Fruit fly (Drosophila melanogaster) whole organism, adult: ENCODE data around the gene Wnt4.
A peak's percentile ranks its signal among the peaks of the same experiment; 100 is the strongest.

Source experiments
- CG11617 ChIP-seq: fragments of 200-800 bp; sonication (Bioruptor generic); optimal IDR thresholded peaks from 2 replicates; lab custom pipeline; 2017; ENCODE audit warnings: mild to moderate bottlenecking, missing biosample characterization, missing genetic modification reagents, missing genetic modification characterization
- CG12768 ChIP-seq: fragments of 200-800 bp; sonication (Bioruptor generic); optimal IDR thresholded peaks from 2 replicates; lab custom pipeline; 2017; ENCODE audit warnings: missing biosample characterization, missing genetic modification characterization, mild to moderate bottlenecking, moderate library complexity, missing genetic modification reagents
- CG14711 ChIP-seq: fragments of 200-800 bp; sonication (Bioruptor generic); optimal IDR thresholded peaks from 2 replicates; lab custom pipeline; 2018; ENCODE audit warnings: missing biosample characterization, mild to moderate bottlenecking, missing genetic modification characterization, moderate library complexity
- CG1620 ChIP-seq: fragments of 200-800 bp; sonication (Bioruptor generic); optimal IDR thresholded peaks from 2 replicates; lab custom pipeline; 2016; ENCODE audit warnings: missing biosample characterization, missing genetic modification characterization
- CG33017 ChIP-seq: fragments of 200-800 bp; sonication (Bioruptor generic); optimal IDR thresholded peaks from 2 replicates; lab custom pipeline; 2018; ENCODE audit warnings: missing biosample characterization, mild to moderate bottlenecking, missing genetic modification characterization, moderate library complexity
- CG5204 ChIP-seq: fragments of 200-800 bp; sonication (Bioruptor generic); optimal IDR thresholded peaks from 2 replicates; lab custom pipeline; 2016; ENCODE audit warnings: missing biosample characterization, missing genetic modification characterization
- CG7045 ChIP-seq: fragments of 200-800 bp; sonication (Bioruptor generic); optimal IDR thresholded peaks from 2 replicates; lab custom pipeline; 2017; ENCODE audit warnings: missing biosample characterization, mild to moderate bottlenecking, missing genetic modification characterization
- CG7101 ChIP-seq: fragments of 200-800 bp; sonication (Bioruptor generic); optimal IDR thresholded peaks from 2 replicates; lab custom pipeline; 2018; ENCODE audit warnings: missing biosample characterization, mild to moderate bottlenecking, missing genetic modification characterization, moderate library complexity
- Clk ChIP-seq: fragments of 200-800 bp; sonication (Bioruptor generic); optimal IDR thresholded peaks from 2 replicates; lab custom pipeline; 2017; ENCODE audit warnings: missing biosample characterization, missing genetic modification characterization
- Crg-1 ChIP-seq: fragments of 200-800 bp; sonication (Bioruptor generic); optimal IDR thresholded peaks from 2 replicates; lab custom pipeline; 2016; ENCODE audit warnings: missing biosample characterization, missing genetic modification characterization
- Hr96 ChIP-seq: fragments of 200-800 bp; sonication (Bioruptor generic); optimal IDR thresholded peaks from 2 replicates; lab custom pipeline; 2016; ENCODE audit warnings: missing biosample characterization, missing genetic modification characterization
- Mnt ChIP-seq: fragments of 200-800 bp; sonication (Bioruptor generic); optimal IDR thresholded peaks from 2 replicates; lab custom pipeline; 2016; ENCODE audit warnings: missing biosample characterization, mild to moderate bottlenecking, missing genetic modification characterization
- bab1 ChIP-seq: fragments of 200-800 bp; sonication (Bioruptor generic); optimal IDR thresholded peaks from 3 replicates; lab custom pipeline; 2019; ENCODE audit warnings: missing biosample characterization, mild to moderate bottlenecking, missing genetic modification characterization, moderate library complexity
- cic ChIP-seq: fragments of 200-800 bp; sonication (Bioruptor generic); optimal IDR thresholded peaks from 2 replicates; lab custom pipeline; 2017; ENCODE audit warnings: missing biosample characterization, mild to moderate bottlenecking, missing genetic modification characterization, moderate library complexity
- cnc ChIP-seq, 2 experiments: fragments of >200 bp; optimal IDR thresholded peaks; 2 replicates each; lab custom pipeline; 2017
- kay ChIP-seq: fragments of 200-800 bp; sonication (Bioruptor generic); peaks from one replicate; lab custom pipeline; 2016; ENCODE audit warnings: missing biosample characterization, missing genetic modification characterization, borderline replicate concordance
- ovo ChIP-seq: fragments of 200-800 bp; sonication (Bioruptor generic); optimal IDR thresholded peaks from 2 replicates; lab custom pipeline; 2016; ENCODE audit warnings: missing biosample characterization, missing genetic modification characterization
- pad ChIP-seq: fragments of 200-800 bp; sonication (Bioruptor generic); optimal IDR thresholded peaks from 3 replicates; lab custom pipeline; 2017; ENCODE audit warnings: missing biosample characterization, missing genetic modification characterization, mild to moderate bottlenecking, moderate library complexity, missing genetic modification reagents
- tj ChIP-seq: fragments of 200-800 bp; sonication (Bioruptor generic); optimal IDR thresholded peaks from 3 replicates; lab custom pipeline; 2017; ENCODE audit warnings: missing biosample characterization, mild to moderate bottlenecking, missing genetic modification characterization, moderate library complexity
- toe ChIP-seq: fragments of 200-800 bp; sonication (Bioruptor generic); optimal IDR thresholded peaks from 2 replicates; lab custom pipeline; 2016; ENCODE audit warnings: missing biosample characterization, missing genetic modification characterization

Wnt4 gene

dm6 chr2L:7240311-7240710 is 36.7 kb downstream of the Wnt4 start:
- TF ChIP-seq cic (peak; percentile 45), CG1620 (GFP tag; lab: Kevin White, UChicago) (no peak), CG14711 (tag; lab: Kevin White, UChicago) (no peak), Hr96 (no peak), Clk (GFP tag; lab: Kevin White, UChicago) (no peak), Mnt (GFP tag; lab: Kevin White, UChicago) (peak; percentile 16), toe (GFP tag; lab: Kevin White, UChicago) (no peak), CG12768 (no peak), CG5204 (GFP tag; lab: Kevin White, UChicago) (no peak)

DNA sequence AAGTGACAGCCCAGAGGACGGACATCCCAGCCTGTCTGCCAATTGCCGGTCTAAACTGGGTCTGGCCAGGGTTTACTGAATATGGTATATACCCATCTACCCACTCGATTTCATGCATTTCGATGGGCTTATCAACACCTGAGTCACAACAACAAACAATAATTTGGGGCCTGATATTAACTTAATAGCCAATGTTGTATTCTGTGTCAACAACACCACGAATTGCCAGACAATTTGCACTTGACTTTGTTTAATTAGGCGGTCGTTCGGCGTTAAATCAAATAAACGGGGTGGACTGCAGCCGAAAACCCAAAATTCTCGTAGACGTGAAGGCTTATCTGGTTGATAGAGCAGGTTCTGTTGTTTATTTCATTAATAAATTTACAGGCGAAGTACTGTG is 37.7 kb downstream of the Wnt4 start:
- TF ChIP-seq CG33017 (tag; lab: Kevin White, UChicago), result peak; percentile 69
- no peak for TF ChIP-seq bab1 (GFP tag; lab: Kevin White, UChicago)
- TF ChIP-seq toe (GFP tag; lab: Kevin White, UChicago), result no peak
- peak; percentile 71 for TF ChIP-seq CG7101 (tag; lab: Kevin White, UChicago)
- peak; percentile 54 for TF ChIP-seq ovo (GFP tag; lab: Kevin White, UChicago)
- no peak for TF ChIP-seq kay (GFP tag; lab: Kevin White, UChicago)
- peak; percentile 57 for TF ChIP-seq cic
- TF ChIP-seq Clk (GFP tag; lab: Kevin White, UChicago), result peak; percentile 34
- no peak for TF ChIP-seq Hr96
- peak; percentile 32 for TF ChIP-seq CG11617
- no peak for TF ChIP-seq CG1620 (GFP tag; lab: Kevin White, UChicago)
- TF ChIP-seq tj, result no peak
- peak; percentile 34 for TF ChIP-seq pad (GFP tag; lab: Kevin White, UChicago)
- TF ChIP-seq Crg-1, result peak; percentile 57
- peak; percentile 4 for TF ChIP-seq CG14711 (tag; lab: Kevin White, UChicago)
- peak; percentile 40 for TF ChIP-seq CG12768
- TF ChIP-seq CG7045, result peak; percentile 61
- peak; percentile 42 for TF ChIP-seq CG5204 (GFP tag; lab: Kevin White, UChicago)
- TF ChIP-seq cnc (optimal IDR thresholded peaks at IDR 0.05; lab: Kevin White, UChicago), result no peak
- peak; percentile 57 for TF ChIP-seq Mnt (GFP tag; lab: Kevin White, UChicago)

DNA sequence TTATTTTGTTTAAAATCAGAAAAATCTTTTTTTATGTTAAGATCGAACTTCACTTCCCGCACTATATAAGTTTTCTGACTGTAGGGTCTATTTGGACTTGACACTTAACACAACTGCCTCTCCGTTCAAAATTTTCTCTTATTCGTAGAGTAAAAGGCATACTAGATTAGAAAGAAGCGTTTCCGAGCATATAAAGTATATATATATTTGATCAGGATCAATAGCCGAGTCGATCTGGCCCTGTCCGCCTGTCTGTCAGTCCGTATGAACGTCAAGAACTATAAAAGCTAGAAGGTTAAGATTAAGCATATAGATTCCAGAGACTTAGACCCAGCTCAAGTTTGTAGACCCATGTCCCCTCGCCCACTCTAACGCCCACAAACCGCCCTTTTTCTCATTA is 44.3 kb downstream of the Wnt4 start, which contains the start of gene CG43800:
Gene CG43800 (minus strand): TSS at position 101 of the 400 bp plus-strand sequence.
- TF ChIP-seq CG5204 (GFP tag; lab: Kevin White, UChicago) (no peak), CG7045 (no peak), CG11617 (no peak), toe (GFP tag; lab: Kevin White, UChicago) (no peak), ovo (GFP tag; lab: Kevin White, UChicago) (no peak), pad (GFP tag; lab: Kevin White, UChicago) (no peak), Crg-1 (no peak), CG14711 (tag; lab: Kevin White, UChicago) (no peak), bab1 (GFP tag; lab: Kevin White, UChicago) (no peak), CG7101 (tag; lab: Kevin White, UChicago) (no peak), Mnt (GFP tag; lab: Kevin White, UChicago) (no peak), cnc (optimal IDR thresholded peaks at IDR 0.05; lab: Kevin White, UChicago) (no peak), cic (no peak)

DNA sequence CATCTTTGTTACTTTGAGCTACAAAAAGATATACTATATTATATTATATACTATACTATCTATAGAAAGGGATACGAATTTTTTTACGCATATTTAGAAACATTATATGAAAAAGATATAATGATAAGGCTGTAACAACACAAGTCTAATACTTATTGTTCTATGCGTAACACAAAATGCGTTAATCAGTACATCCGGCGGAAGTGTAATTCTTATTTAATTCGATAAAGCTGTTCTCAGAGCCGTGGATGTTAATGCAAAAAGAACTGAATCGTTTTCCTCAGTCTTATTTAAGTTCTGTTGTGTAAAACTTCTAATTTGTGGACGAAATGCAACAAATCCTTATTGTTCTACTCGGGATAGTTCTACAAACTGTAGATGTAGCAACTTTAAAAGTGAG is 49.5 kb downstream of the Wnt4 start, which contains the start of gene CG43799:
Gene CG43799 (plus strand): TSS at position 301 of the 400 bp plus-strand sequence.
- no peak for TF ChIP-seq cic
- TF ChIP-seq cnc (optimal IDR thresholded peaks at IDR 0.05; lab: Kevin White, UChicago), result no peak
- TF ChIP-seq CG7101 (tag; lab: Kevin White, UChicago), result no peak
- no peak for TF ChIP-seq ovo (GFP tag; lab: Kevin White, UChicago)
- no peak for TF ChIP-seq Hr96
- TF ChIP-seq bab1 (GFP tag; lab: Kevin White, UChicago), result no peak
- TF ChIP-seq Clk (GFP tag; lab: Kevin White, UChicago), result no peak
- no peak for TF ChIP-seq toe (GFP tag; lab: Kevin White, UChicago)
- TF ChIP-seq tj, result no peak

DNA sequence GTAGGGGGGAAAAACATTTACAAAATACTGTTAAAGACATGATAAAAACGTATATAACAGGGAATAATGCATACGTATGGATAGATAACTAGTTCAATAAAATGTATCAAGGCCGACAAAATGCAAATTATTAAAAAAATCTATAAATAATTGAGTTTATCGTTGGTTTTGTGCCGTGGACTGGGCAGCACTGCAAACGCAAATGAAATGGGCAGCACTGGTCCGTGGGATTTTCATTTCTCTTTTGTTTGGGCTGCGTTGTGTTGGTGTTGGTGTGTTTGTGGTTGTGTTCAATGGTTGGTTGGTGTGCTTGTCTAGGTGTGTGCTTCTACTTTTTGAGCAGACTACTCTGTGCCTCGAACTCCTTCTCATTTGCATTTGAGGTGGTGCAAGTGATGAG is 50.4 kb downstream of the Wnt4 start:
- TF ChIP-seq CG1620 (GFP tag; lab: Kevin White, UChicago) (no peak), CG7045 (no peak), CG5204 (GFP tag; lab: Kevin White, UChicago) (no peak), Clk (GFP tag; lab: Kevin White, UChicago) (no peak)

- peak; percentile 87 for TF ChIP-seq Mnt (GFP tag; lab: Kevin White, UChicago)
- no peak for TF ChIP-seq kay (GFP tag; lab: Kevin White, UChicago)
- TF ChIP-seq Hr96, result no peak
- TF ChIP-seq bab1 (GFP tag; lab: Kevin White, UChicago), result peak; percentile 28
- no peak for TF ChIP-seq cic
- peak; percentile 34 for TF ChIP-seq CG14711 (tag; lab: Kevin White, UChicago)
- TF ChIP-seq CG7101 (tag; lab: Kevin White, UChicago), result peak; percentile 17
These were observed 54.1 kb downstream of the Wnt4 start, which contains the start of gene mEFG1 for dm6 chr2L:7222829-7223272. TSS of gene mEFG1 (minus strand) at chr2L:7223081.

DNA sequence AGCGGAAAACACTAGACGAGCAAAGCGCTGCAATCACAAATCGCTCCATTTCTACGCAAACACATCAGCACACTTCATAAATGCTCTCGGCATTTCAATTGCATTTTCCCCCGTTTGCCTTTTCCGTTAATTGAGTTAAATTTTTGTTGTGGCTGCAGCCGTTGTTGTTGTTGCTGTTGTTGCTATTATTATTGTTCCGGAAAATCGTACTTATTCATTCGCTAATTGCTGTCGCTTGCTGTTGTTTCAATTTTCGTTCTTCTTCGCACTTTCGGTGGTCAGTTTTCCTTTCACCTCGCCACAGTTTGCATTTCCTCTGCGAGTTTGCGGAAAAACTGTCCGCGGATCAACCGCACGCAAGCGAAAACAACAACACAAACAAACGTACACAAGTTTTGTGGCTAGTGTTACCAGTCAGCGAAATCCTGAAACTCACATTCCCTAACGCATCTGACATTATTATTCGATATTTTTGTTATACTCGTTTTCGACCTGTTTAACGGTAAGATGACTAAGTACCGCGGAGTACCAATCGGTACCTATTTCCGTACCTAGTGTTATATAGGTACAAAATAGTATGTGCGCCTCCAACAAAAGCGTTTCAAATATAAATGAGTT is 57.2 kb downstream of the Wnt4 start, which contains the start of gene CG13784:
Gene CG13784 (minus strand): TSS at position 384 of the 618 bp plus-strand sequence.
- TF ChIP-seq CG5204 (GFP tag; lab: Kevin White, UChicago) (no peak), CG14711 (tag; lab: Kevin White, UChicago) (no peak), CG33017 (tag; lab: Kevin White, UChicago) (peak; percentile 27), Mnt (GFP tag; lab: Kevin White, UChicago) (peak; percentile 52), Crg-1 (peak; percentile 18), CG11617 (peak; percentile 34), CG1620 (GFP tag; lab: Kevin White, UChicago) (no peak), Hr96 (no peak), toe (GFP tag; lab: Kevin White, UChicago) (no peak), cic (peak; percentile 38), tj (peak; percentile 61), CG7045 (no peak), pad (GFP tag; lab: Kevin White, UChicago) (peak; percentile 76), Clk (GFP tag; lab: Kevin White, UChicago) (no peak), bab1 (GFP tag; lab: Kevin White, UChicago) (peak; percentile 51), kay (GFP tag; lab: Kevin White, UChicago) (no peak), CG7101 (tag; lab: Kevin White, UChicago) (peak; percentile 48), CG12768 (peak; percentile 30), ovo (GFP tag; lab: Kevin White, UChicago) (peak; percentile 74), cnc (optimal IDR thresholded peaks at IDR 0.05; lab: Kevin White, UChicago) (no peak)
